Worm (Caenorhabditis elegans): ENCODE results near the gene F18E3.12.

DNA sequence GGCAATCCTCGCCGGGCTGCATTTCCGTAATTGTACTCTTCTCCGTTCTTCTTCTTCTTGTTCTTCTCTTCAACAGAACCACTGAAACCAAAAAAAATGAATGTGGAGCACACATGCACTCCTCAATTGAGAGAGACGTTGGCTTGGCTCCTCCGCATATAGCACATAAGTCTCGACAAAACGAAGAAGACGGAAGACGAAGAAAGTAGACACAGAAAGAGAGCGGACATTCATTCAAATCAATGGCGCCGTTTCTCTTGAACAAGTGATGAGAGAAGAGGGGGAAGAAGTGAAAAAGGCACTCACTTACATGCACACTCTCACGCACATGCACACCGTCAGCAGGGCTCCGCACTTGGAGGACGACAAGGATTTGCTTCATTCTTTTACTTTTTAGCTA lies 22.8 kb downstream of the F18E3.12 start, which contains the start of gene F25E5.9:
- TF ChIP-seq pqm-1 (tag; optimal IDR thresholded peaks at IDR 0.05) (no peak), elt-2 (tag; optimal IDR thresholded peaks at IDR 0.05) (no peak), ets-4 (tag; optimal IDR thresholded peaks at IDR 0.05) (no peak), ceh-9 (tag; optimal IDR thresholded peaks at IDR 0.05) (no peak), unc-86 (tag; optimal IDR thresholded peaks at IDR 0.05) (no peak), ama-1 (optimal IDR thresholded peaks at IDR 0.05) (no peak), C38D4.7 (GFP tag; optimal IDR thresholded peaks at IDR 0.05) (no peak), C08G9.2 (tag; optimal IDR thresholded peaks at IDR 0.05) (no peak), hlh-6 (tag; optimal IDR thresholded peaks at IDR 0.05) (no peak)

Data from whole organism, late embryonic.